Fruit fly (Drosophila melanogaster) whole organism, pupa: ENCODE data around the gene Lcp65Ad.

Experiments
- CG10348 ChIP-seq: fragments of 200-800 bp; sonication (Bioruptor generic); IDR thresholded peaks from 2 replicates; pipeline ENCODE4 v1.3.6; 2022; ENCODE audit warnings: missing biosample characterization, missing genetic modification characterization
- CG12605 ChIP-seq: fragments of 200-800 bp; sonication (Bioruptor generic); IDR thresholded peaks from 2 replicates; pipeline ENCODE4 v1.3.6; 2022; ENCODE audit warnings: missing biosample characterization, missing genetic modification characterization
- CG13204 ChIP-seq: fragments of 200-800 bp; sonication (Bioruptor generic); optimal IDR thresholded peaks from 2 replicates; lab custom pipeline; 2018; ENCODE audit warnings: missing biosample characterization, mild to moderate bottlenecking, missing genetic modification characterization, moderate library complexity
- CG14655 ChIP-seq: fragments of 200-800 bp; sonication (Bioruptor generic); optimal IDR thresholded peaks from 3 replicates; lab custom pipeline; 2017; ENCODE audit warnings: mild to moderate bottlenecking, missing biosample characterization, missing genetic modification reagents, missing genetic modification characterization
- CG15710 ChIP-seq: fragments of 200-800 bp; sonication (Bioruptor generic); optimal IDR thresholded peaks from 2 replicates; lab custom pipeline; 2018; ENCODE audit warnings: missing biosample characterization, mild to moderate bottlenecking, missing genetic modification characterization, moderate library complexity
- CG17806 ChIP-seq: fragments of 200-800 bp; sonication (Bioruptor generic); optimal IDR thresholded peaks from 2 replicates; lab custom pipeline; 2018; ENCODE audit warnings: missing biosample characterization, mild to moderate bottlenecking, missing genetic modification characterization, moderate library complexity
- CG32121 ChIP-seq: fragments of 200-800 bp; sonication (Bioruptor generic); IDR thresholded peaks from 2 replicates; pipeline ENCODE4 v1.3.6; 2022; ENCODE audit warnings: missing biosample characterization, missing genetic modification characterization
- CG34367 ChIP-seq: fragments of 200-800 bp; sonication (Bioruptor generic); optimal IDR thresholded peaks from 2 replicates; lab custom pipeline; 2018; ENCODE audit warnings: missing biosample characterization, mild to moderate bottlenecking, missing genetic modification characterization
- CG4496 ChIP-seq: fragments of 200-800 bp; sonication (Bioruptor generic); IDR thresholded peaks from 3 replicates; pipeline ENCODE4 v1.3.6; 2022; ENCODE audit warnings: missing biosample characterization, missing genetic modification characterization
- CG8159 ChIP-seq: fragments of 200-800 bp; sonication (Bioruptor generic); optimal IDR thresholded peaks from 3 replicates; lab custom pipeline; 2018; ENCODE audit warnings: missing biosample characterization, mild to moderate bottlenecking, missing genetic modification characterization, moderate library complexity
- CG8301 ChIP-seq: fragments of 200-800 bp; sonication (Bioruptor generic); optimal IDR thresholded peaks from 2 replicates; lab custom pipeline; 2018; ENCODE audit warnings: missing biosample characterization, mild to moderate bottlenecking, missing genetic modification characterization
- CG9948 ChIP-seq: fragments of 200-800 bp; sonication (Bioruptor generic); optimal IDR thresholded peaks from 2 replicates; lab custom pipeline; 2018; ENCODE audit warnings: missing biosample characterization, mild to moderate bottlenecking, missing genetic modification characterization, moderate library complexity
- D1 ChIP-seq: fragments of 200-800 bp; sonication (Bioruptor generic); optimal IDR thresholded peaks from 2 replicates; lab custom pipeline; 2018; ENCODE audit warnings: missing biosample characterization, mild to moderate bottlenecking, missing genetic modification characterization, moderate library complexity
- EcR ChIP-seq: fragments of 200-800 bp; sonication (Bioruptor generic); optimal IDR thresholded peaks from 3 replicates; lab custom pipeline; 2019; ENCODE audit warnings: missing biosample characterization, missing genetic modification characterization, mild to moderate bottlenecking, moderate library complexity, missing genetic modification reagents
- Ets98B ChIP-seq: fragments of 200-800 bp; sonication (Bioruptor generic); IDR thresholded peaks from 2 replicates; pipeline ENCODE4 v1.3.6; 2022; ENCODE audit warnings: missing biosample characterization, missing genetic modification characterization
- Pif1A ChIP-seq: fragments of 200-800 bp; sonication (Bioruptor generic); optimal IDR thresholded peaks from 3 replicates; lab custom pipeline; 2016; ENCODE audit warnings: missing biosample characterization, missing genetic modification characterization
- Pif1B ChIP-seq: fragments of 200-800 bp; sonication (Bioruptor generic); optimal IDR thresholded peaks from 3 replicates; lab custom pipeline; 2016; ENCODE audit warnings: missing biosample characterization, missing genetic modification characterization
- Snoo ChIP-seq: fragments of 200-800 bp; sonication (Bioruptor generic); optimal IDR thresholded peaks from 3 replicates; lab custom pipeline; 2017; ENCODE audit warnings: missing biosample characterization, mild to moderate bottlenecking, missing genetic modification characterization, inconsistent platforms
- fd96Ca ChIP-seq: fragments of 200-800 bp; sonication (Bioruptor generic); IDR thresholded peaks from 3 replicates; pipeline ENCODE4 v1.3.6; 2022; ENCODE audit warnings: missing biosample characterization, missing genetic modification characterization
- gl ChIP-seq: fragments of 200-800 bp; sonication (Bioruptor generic); optimal IDR thresholded peaks from 2 replicates; lab custom pipeline; 2018; ENCODE audit warnings: missing biosample characterization, mild to moderate bottlenecking, missing genetic modification characterization
- rn ChIP-seq: fragments of 200-800 bp; sonication (Bioruptor generic); IDR thresholded peaks from 2 replicates; pipeline ENCODE4 v1.3.6; 2022; ENCODE audit warnings: missing biosample characterization, missing genetic modification characterization

Lcp65Ad gene

dm6 chr3L:6173826-6174255 lies 30.6 kb downstream of the Lcp65Ad start, which contains the start of the genes fmt and CG7376:
Gene fmt, minus strand, starts transcription at chr3L:6173880.
Gene CG7376, plus strand, starts transcription at chr3L:6174248.
- TF ChIP-seq CG17806 (tag; lab: Kevin White, UChicago): no peak
- TF ChIP-seq CG15710 (tag; lab: Kevin White, UChicago): no peak
- peak; percentile 45 for TF ChIP-seq CG9948 (tag; lab: Kevin White, UChicago)
- TF ChIP-seq rn (GFP tag; lab: Robert Waterston, UW): no peak

DNA sequence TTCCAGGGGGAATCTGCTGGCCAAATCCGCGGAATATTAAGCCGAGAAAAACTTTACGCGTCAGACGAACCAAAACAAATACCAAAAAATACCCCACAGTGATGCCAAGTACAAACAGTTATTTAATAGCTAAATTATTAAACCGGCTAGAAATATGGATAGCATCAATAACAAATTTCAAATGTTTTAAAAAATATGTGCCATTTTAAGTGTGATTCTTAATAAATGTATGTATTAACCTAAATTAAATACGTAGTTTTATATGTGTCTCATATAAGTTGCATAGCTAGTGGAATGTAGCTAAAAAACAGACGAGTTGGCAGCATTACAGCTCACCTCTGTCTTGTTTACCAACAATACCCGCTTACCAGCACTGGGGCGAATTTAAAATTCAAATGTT lies 38.6 kb downstream of the Lcp65Ad start, which contains the start of gene CG10274:
TSS of gene CG10274 (minus strand) at position 54 of the 400 bp plus-strand sequence.
- no peak for TF ChIP-seq CG12605 (GFP tag; lab: Robert Waterston, UW)
- TF ChIP-seq CG15710 (tag; lab: Kevin White, UChicago): peak; percentile 72
- peak; percentile 40 for TF ChIP-seq CG17806 (tag; lab: Kevin White, UChicago)
- TF ChIP-seq CG32121: peak; percentile 17; the same call in 1 of the 2 replicates
- no peak for TF ChIP-seq CG10348 (GFP tag; lab: Robert Waterston, UW)
- TF ChIP-seq CG9948 (tag; lab: Kevin White, UChicago): peak; percentile 52
- no peak for TF ChIP-seq D1 (tag; lab: Kevin White, UChicago)
- peak; percentile 59; the same call in 2 of the 3 replicates for TF ChIP-seq CG4496 (GFP tag; lab: Robert Waterston, UW)

- TF ChIP-seq rn (GFP tag; lab: Robert Waterston, UW) (peak; percentile 86), CG13204 (GFP tag; lab: Kevin White, UChicago) (no peak), CG12605 (GFP tag; lab: Robert Waterston, UW) (peak; percentile 91), CG8301 (tag; lab: Kevin White, UChicago) (peak; percentile 80), CG4496 (GFP tag; lab: Robert Waterston, UW) (peak; percentile 92), Snoo (tag; lab: Kevin White, UChicago) (peak; percentile 84), CG10348 (GFP tag; lab: Robert Waterston, UW) (peak; percentile 36; the same call in 1 of the 2 replicates), Ets98B (GFP tag; lab: Robert Waterston, UW) (peak; percentile 94), CG14655 (GFP tag; lab: Kevin White, UChicago) (peak; percentile 88), CG9948 (tag; lab: Kevin White, UChicago) (peak; percentile 81), D1 (tag; lab: Kevin White, UChicago) (no peak), CG15710 (tag; lab: Kevin White, UChicago) (peak; percentile 81), gl (peak; percentile 76), fd96Ca (GFP tag; lab: Robert Waterston, UW) (peak; percentile 92), EcR (GFP tag; lab: Kevin White, UChicago) (no peak), Pif1B (peak; percentile 93), Pif1A (GFP tag; lab: Kevin White, UChicago) (no peak), CG34367 (peak; percentile 81), CG32121 (peak; percentile 92), CG17806 (tag; lab: Kevin White, UChicago) (peak; percentile 82), CG8159 (tag; lab: Kevin White, UChicago) (peak; percentile 82)
- TF ChIP-seq, all 21 proteins: peak for 17
These were observed 41.8 kb downstream of the Lcp65Ad start, which contains the start of the genes D19B and CG43293 for dm6 chr3L:6184884-6185438. Gene D19B, minus strand, starts transcription at chr3L:6184920. Gene CG43293, plus strand, starts transcription at chr3L:6185189.

DNA sequence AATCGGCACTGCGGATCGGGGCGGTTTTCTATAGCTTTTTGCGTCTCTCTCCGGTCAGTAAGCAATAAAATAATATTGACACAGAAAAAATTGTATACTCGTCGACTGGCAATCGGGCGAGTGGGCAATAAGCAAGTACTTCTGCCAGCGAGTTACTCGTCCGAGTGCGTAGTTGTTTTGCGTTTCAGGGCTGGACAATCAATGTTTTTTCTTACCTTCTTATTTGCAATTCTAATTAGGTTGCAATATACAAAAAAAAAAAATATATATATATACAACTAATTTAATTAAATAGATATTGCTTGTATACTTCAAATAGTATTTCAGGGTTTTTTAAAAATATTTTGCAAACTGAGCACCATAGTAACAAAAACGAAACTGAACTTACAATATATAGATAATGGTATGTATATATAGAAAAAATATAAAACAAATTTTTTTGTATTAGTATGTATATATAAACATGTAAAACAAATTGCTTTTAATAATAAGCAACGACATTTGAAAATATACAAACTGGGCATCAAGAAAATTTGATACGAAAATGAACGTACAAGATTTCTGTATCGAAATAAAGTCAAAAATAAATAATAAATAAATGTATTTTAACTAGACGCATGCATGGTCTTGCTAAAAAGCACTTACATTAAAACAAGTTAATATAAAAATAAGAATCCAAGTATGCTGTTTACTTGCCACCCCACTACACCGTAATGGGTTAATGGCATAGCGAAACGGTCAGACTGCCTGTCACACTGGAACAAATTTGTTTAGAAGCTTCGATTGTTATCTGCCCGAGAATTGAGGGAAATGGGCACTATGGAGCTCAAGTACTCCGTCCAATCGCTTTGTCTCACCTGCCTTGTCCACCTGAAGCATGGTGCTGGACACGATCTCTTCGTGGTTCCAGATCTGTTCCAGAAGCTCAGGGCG lies 46.1 kb downstream of the Lcp65Ad start, which contains the start of the genes D19A and CG7386:
TSS of gene D19A (minus strand) at position 129 of the 933 bp plus-strand sequence.
TSS of gene CG7386 (plus strand) at position 751 of the 933 bp plus-strand sequence.
- TF ChIP-seq Snoo (tag; lab: Kevin White, UChicago) (peak; percentile 11), CG8301 (tag; lab: Kevin White, UChicago) (peak; percentile 9), CG8159 (tag; lab: Kevin White, UChicago) (peak; percentile 52), fd96Ca (GFP tag; lab: Robert Waterston, UW) (peak; percentile 30; the same call in 1 of the 3 replicates), rn (GFP tag; lab: Robert Waterston, UW) (peak; percentile 43; the same call in 1 of the 2 replicates), CG17806 (tag; lab: Kevin White, UChicago) (peak; percentile 22), CG12605 (GFP tag; lab: Robert Waterston, UW) (peak; percentile 48; the same call in 1 of the 2 replicates), CG10348 (GFP tag; lab: Robert Waterston, UW) (no peak), EcR (GFP tag; lab: Kevin White, UChicago) (peak; percentile 1), CG15710 (tag; lab: Kevin White, UChicago) (peak; percentile 28), Pif1B (no peak), CG4496 (GFP tag; lab: Robert Waterston, UW) (peak; percentile 77), Pif1A (GFP tag; lab: Kevin White, UChicago) (no peak), Ets98B (GFP tag; lab: Robert Waterston, UW) (peak; percentile 59), CG9948 (tag; lab: Kevin White, UChicago) (peak; percentile 11), CG14655 (GFP tag; lab: Kevin White, UChicago) (no peak), CG32121 (peak; percentile 38; the same call in 1 of the 2 replicates)
- TF ChIP-seq, all 21 proteins: peak for 13
